Fruit fly (Drosophila melanogaster) whole organism, adult: ENCODE results near the gene CG13896.

Source experiments
- CG11617 ChIP-seq: fragments of 200-800 bp; sonication (Bioruptor generic); optimal IDR thresholded peaks from 2 replicates; lab custom pipeline; 2017; ENCODE audit warnings: mild to moderate bottlenecking, missing biosample characterization, missing genetic modification reagents, missing genetic modification characterization
- CG12768 ChIP-seq: fragments of 200-800 bp; sonication (Bioruptor generic); optimal IDR thresholded peaks from 2 replicates; lab custom pipeline; 2017; ENCODE audit warnings: missing biosample characterization, missing genetic modification characterization, mild to moderate bottlenecking, moderate library complexity, missing genetic modification reagents
- CG14711 ChIP-seq: fragments of 200-800 bp; sonication (Bioruptor generic); optimal IDR thresholded peaks from 2 replicates; lab custom pipeline; 2018; ENCODE audit warnings: missing biosample characterization, mild to moderate bottlenecking, missing genetic modification characterization, moderate library complexity
- CG1620 ChIP-seq: fragments of 200-800 bp; sonication (Bioruptor generic); optimal IDR thresholded peaks from 2 replicates; lab custom pipeline; 2016; ENCODE audit warnings: missing biosample characterization, missing genetic modification characterization
- CG33017 ChIP-seq: fragments of 200-800 bp; sonication (Bioruptor generic); optimal IDR thresholded peaks from 2 replicates; lab custom pipeline; 2018; ENCODE audit warnings: missing biosample characterization, mild to moderate bottlenecking, missing genetic modification characterization, moderate library complexity
- CG5204 ChIP-seq: fragments of 200-800 bp; sonication (Bioruptor generic); optimal IDR thresholded peaks from 2 replicates; lab custom pipeline; 2016; ENCODE audit warnings: missing biosample characterization, missing genetic modification characterization
- CG7045 ChIP-seq: fragments of 200-800 bp; sonication (Bioruptor generic); optimal IDR thresholded peaks from 2 replicates; lab custom pipeline; 2017; ENCODE audit warnings: missing biosample characterization, mild to moderate bottlenecking, missing genetic modification characterization
- CG7101 ChIP-seq: fragments of 200-800 bp; sonication (Bioruptor generic); optimal IDR thresholded peaks from 2 replicates; lab custom pipeline; 2018; ENCODE audit warnings: missing biosample characterization, mild to moderate bottlenecking, missing genetic modification characterization, moderate library complexity
- Clk ChIP-seq: fragments of 200-800 bp; sonication (Bioruptor generic); optimal IDR thresholded peaks from 2 replicates; lab custom pipeline; 2017; ENCODE audit warnings: missing biosample characterization, missing genetic modification characterization
- Crg-1 ChIP-seq: fragments of 200-800 bp; sonication (Bioruptor generic); optimal IDR thresholded peaks from 2 replicates; lab custom pipeline; 2016; ENCODE audit warnings: missing biosample characterization, missing genetic modification characterization
- Hr96 ChIP-seq: fragments of 200-800 bp; sonication (Bioruptor generic); optimal IDR thresholded peaks from 2 replicates; lab custom pipeline; 2016; ENCODE audit warnings: missing biosample characterization, missing genetic modification characterization
- Mnt ChIP-seq: fragments of 200-800 bp; sonication (Bioruptor generic); optimal IDR thresholded peaks from 2 replicates; lab custom pipeline; 2016; ENCODE audit warnings: missing biosample characterization, mild to moderate bottlenecking, missing genetic modification characterization
- bab1 ChIP-seq: fragments of 200-800 bp; sonication (Bioruptor generic); optimal IDR thresholded peaks from 3 replicates; lab custom pipeline; 2019; ENCODE audit warnings: missing biosample characterization, mild to moderate bottlenecking, missing genetic modification characterization, moderate library complexity
- cic ChIP-seq: fragments of 200-800 bp; sonication (Bioruptor generic); optimal IDR thresholded peaks from 2 replicates; lab custom pipeline; 2017; ENCODE audit warnings: missing biosample characterization, mild to moderate bottlenecking, missing genetic modification characterization, moderate library complexity
- cnc ChIP-seq, 2 experiments: fragments of >200 bp; optimal IDR thresholded peaks; 2 replicates each; lab custom pipeline; 2017
- kay ChIP-seq: fragments of 200-800 bp; sonication (Bioruptor generic); peaks from one replicate; lab custom pipeline; 2016; ENCODE audit warnings: missing biosample characterization, missing genetic modification characterization, borderline replicate concordance
- ovo ChIP-seq: fragments of 200-800 bp; sonication (Bioruptor generic); optimal IDR thresholded peaks from 2 replicates; lab custom pipeline; 2016; ENCODE audit warnings: missing biosample characterization, missing genetic modification characterization
- pad ChIP-seq: fragments of 200-800 bp; sonication (Bioruptor generic); optimal IDR thresholded peaks from 3 replicates; lab custom pipeline; 2017; ENCODE audit warnings: missing biosample characterization, missing genetic modification characterization, mild to moderate bottlenecking, moderate library complexity, missing genetic modification reagents
- tj ChIP-seq: fragments of 200-800 bp; sonication (Bioruptor generic); optimal IDR thresholded peaks from 3 replicates; lab custom pipeline; 2017; ENCODE audit warnings: missing biosample characterization, mild to moderate bottlenecking, missing genetic modification characterization, moderate library complexity
- toe ChIP-seq: fragments of 200-800 bp; sonication (Bioruptor generic); optimal IDR thresholded peaks from 2 replicates; lab custom pipeline; 2016; ENCODE audit warnings: missing biosample characterization, missing genetic modification characterization

CG13896 gene

DNA sequence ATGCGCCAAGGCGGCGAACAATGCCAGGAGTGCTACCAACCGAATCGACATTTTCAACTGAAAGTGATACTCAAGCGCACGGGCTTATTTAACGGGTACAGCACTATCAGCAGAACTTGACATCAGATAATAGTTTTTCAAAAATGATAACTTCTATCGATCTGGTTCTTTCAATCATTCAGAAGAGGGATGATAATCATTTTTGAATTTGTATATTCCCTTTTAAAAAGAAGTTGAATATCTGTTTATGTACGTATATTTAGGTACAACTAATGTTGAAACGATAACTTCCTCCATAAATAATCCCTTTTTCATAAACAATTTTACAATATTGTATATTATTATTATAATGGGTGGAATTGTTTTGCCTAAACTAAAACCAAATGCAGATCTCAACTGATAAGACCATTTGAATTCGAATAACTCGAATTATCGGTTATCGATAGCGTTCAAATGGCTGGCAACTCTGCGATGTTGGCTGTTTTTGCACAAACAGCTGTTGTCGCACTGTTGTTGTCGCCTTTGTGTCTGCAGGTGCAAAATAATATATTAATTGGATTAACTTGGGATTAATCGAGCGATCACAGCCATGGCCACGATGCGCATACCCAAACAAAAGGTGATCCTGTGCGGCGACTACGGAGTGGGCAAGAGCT, 21.5 kb downstream of the CG13896 start, which contains the start of the genes CG32483 and RabX6:
Gene CG32483 (minus strand): TSS at position 51 of the 656 bp plus-strand sequence.
Gene RabX6 (plus strand): TSS at position 487 of the 656 bp plus-strand sequence.
- no peak for TF ChIP-seq CG33017 (tag; lab: Kevin White, UChicago)
- TF ChIP-seq CG7101 (tag; lab: Kevin White, UChicago), result no peak
- TF ChIP-seq CG14711 (tag; lab: Kevin White, UChicago), result peak; percentile 73
- peak; percentile 36 for TF ChIP-seq bab1

DNA sequence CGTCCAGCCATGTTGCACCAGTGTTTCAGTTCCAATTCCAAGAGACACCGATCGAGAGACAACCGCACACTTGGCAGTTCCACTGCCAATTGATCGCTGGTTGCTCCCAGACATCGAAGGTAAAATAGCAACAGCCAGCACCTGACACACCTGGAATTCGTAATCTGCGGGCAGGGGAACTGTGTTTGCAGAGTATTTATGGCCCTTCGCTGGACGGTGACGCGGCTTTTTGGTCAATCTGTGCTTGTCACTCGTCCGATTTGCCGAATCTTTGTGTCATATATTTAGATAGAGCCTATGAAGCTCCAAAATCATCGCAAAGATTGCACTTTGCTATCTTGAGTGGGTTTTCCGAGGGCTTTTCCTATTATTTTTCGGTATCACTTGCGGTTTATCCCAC, 23.8 kb downstream of the CG13896 start, which contains the start of gene hiro:
Gene hiro (minus strand): TSS at position 101 of the 400 bp plus-strand sequence.
- TF ChIP-seq CG7045, result no peak
- TF ChIP-seq CG5204, result no peak

DNA sequence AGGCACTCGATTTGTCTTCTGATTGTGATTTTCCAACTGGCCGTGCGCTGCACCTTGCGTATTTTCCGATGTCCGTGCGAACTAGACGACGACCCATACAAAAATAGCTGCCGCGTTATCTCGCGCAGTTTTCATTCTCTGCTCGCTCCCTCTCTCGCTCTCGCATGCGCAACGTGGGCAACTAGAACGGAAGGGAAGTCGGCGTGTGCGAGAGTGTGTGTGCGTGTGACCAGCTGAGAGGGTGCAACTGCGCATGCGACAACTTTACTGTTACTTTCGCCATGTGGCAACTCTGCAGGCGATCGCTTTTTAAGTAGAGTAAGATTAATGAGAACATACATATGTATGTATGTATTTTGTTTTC, 26.2 kb downstream of the CG13896 start, which contains the start of gene ebd1:
Gene ebd1 (minus strand): TSS at position 109 of the 364 bp plus-strand sequence.
- no peak for TF ChIP-seq cnc (optimal IDR thresholded peaks at IDR 0.05; lab: Kevin White, UChicago)
- TF ChIP-seq kay (GFP tag; lab: Kevin White, UChicago), result no peak
- no peak for TF ChIP-seq CG12768 (GFP tag; lab: Kevin White, UChicago)
- TF ChIP-seq pad (GFP tag; lab: Kevin White, UChicago), result peak; percentile 30
- TF ChIP-seq bab1, result no peak
- no peak for TF ChIP-seq CG5204
- TF ChIP-seq Hr96 (GFP tag; lab: Kevin White, UChicago), result no peak
- TF ChIP-seq CG7045, result no peak
- no peak for TF ChIP-seq Crg-1 (GFP tag; lab: Kevin White, UChicago)
- peak; percentile 31 for TF ChIP-seq tj (GFP tag; lab: Kevin White, UChicago)
- no peak for TF ChIP-seq toe (GFP tag; lab: Kevin White, UChicago)
- TF ChIP-seq Mnt (GFP tag; lab: Kevin White, UChicago), result peak; percentile 25
- peak; percentile 52 for TF ChIP-seq CG14711 (tag; lab: Kevin White, UChicago)
- TF ChIP-seq ovo (GFP tag; lab: Kevin White, UChicago), result peak; percentile 92

DNA sequence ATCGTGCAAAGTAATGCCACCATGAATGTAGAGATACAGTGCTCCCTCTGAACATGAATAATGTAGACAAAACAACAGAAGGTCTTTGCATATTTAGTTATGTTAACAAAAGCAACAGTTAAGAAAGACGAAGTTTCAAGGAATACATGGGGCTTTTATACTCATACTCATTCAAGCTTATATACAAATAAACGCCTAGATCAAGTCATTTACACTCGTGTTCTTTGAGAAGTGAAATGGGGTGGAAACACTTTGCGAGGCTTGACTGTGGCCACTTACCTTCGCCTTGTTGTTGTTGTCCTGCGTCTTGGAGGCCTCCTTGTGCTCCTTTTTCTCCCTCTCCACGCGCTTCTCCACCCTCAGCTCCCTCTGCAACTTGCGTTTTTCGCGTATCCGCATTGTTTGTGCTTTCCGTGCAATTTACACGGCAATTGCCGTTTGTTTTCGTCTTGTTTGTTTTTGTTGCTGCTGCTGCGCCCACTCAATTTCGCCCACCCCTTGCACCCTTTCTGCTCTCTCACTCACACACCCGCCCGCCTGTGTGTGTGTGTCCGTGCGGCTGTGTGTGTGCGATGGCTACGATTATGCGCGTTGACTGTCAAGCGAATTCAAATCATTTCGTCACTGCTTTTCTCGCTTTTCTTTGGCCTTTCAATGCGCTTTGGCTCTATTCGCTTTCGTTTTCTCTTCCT, 26.8 kb downstream of the CG13896 start:
- TF ChIP-seq Hr96 (GFP tag; lab: Kevin White, UChicago), result peak; percentile 3
- TF ChIP-seq kay (GFP tag; lab: Kevin White, UChicago), result no peak
- TF ChIP-seq CG33017 (tag; lab: Kevin White, UChicago), result no peak
- peak; percentile 1 for TF ChIP-seq Mnt (GFP tag; lab: Kevin White, UChicago)
- TF ChIP-seq tj (GFP tag; lab: Kevin White, UChicago), result peak; percentile 56

dm6 chr3L:682420-682882, 29.2 kb downstream of the CG13896 start, which contains the start of gene CG3386:
Gene CG3386, minus strand, starts transcription at chr3L:682470.
- peak; percentile 85 for TF ChIP-seq ovo (GFP tag; lab: Kevin White, UChicago)
- TF ChIP-seq CG1620 (GFP tag; lab: Kevin White, UChicago), result no peak
- no peak for TF ChIP-seq bab1

DNA sequence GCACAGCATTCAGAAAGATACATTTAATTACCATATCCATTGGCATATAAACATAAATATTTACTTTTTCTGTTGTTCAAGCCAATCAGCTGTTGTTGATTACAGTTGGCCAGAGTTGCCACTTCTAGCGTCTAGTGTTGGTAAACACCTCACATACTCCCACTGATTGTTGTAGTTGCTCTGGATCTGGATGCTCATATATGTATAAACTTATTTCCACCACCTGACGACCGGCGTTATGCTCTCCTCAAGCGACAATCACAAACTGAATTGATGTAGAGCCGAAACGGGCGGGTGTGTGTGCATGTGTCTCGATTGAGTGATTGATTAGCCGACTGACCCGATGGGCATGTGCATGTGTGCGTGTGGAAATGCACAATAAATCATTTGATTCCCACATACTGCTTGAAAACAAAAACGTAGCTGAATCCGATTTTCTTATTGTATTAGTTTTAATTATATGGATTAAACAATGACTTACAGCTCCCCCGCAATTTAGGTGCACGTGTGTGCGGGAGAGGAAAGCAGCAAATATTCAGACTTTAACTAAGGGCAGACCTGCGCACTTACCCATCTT, 29.8 kb downstream of the CG13896 start:
- peak; percentile 88 for TF ChIP-seq Crg-1 (GFP tag; lab: Kevin White, UChicago)
- TF ChIP-seq Mnt (GFP tag; lab: Kevin White, UChicago), result peak; percentile 81
- TF ChIP-seq CG1620 (GFP tag; lab: Kevin White, UChicago), result peak; percentile 72
- peak; percentile 41 for TF ChIP-seq cic (GFP tag; lab: Kevin White, UChicago)
- peak; percentile 35 for TF ChIP-seq CG5204
- TF ChIP-seq CG12768 (GFP tag; lab: Kevin White, UChicago), result peak; percentile 62
- peak; percentile 57 for TF ChIP-seq CG33017 (tag; lab: Kevin White, UChicago)
- TF ChIP-seq Clk, result no peak
- peak; percentile 91 for TF ChIP-seq CG14711 (tag; lab: Kevin White, UChicago)
- TF ChIP-seq toe (GFP tag; lab: Kevin White, UChicago), result peak; percentile 42
- TF ChIP-seq kay (GFP tag; lab: Kevin White, UChicago), result no peak
- no peak for TF ChIP-seq Hr96 (GFP tag; lab: Kevin White, UChicago)
- TF ChIP-seq CG7045, result peak; percentile 42
- peak; percentile 15 for TF ChIP-seq tj (GFP tag; lab: Kevin White, UChicago)
- TF ChIP-seq CG7101 (tag; lab: Kevin White, UChicago), result peak; percentile 66
- no peak for TF ChIP-seq bab1
- TF ChIP-seq CG11617 (GFP tag; lab: Kevin White, UChicago), result peak; percentile 34
- peak; percentile 3 for TF ChIP-seq ovo (GFP tag; lab: Kevin White, UChicago)
- TF ChIP-seq cnc (optimal IDR thresholded peaks at IDR 0.05; lab: Kevin White, UChicago), result no peak
- peak; percentile 47 for TF ChIP-seq pad (GFP tag; lab: Kevin White, UChicago)
